Worm (Caenorhabditis elegans) whole organism, L2 larva: ENCODE results near the gene C02F5.2.

ENCODE experiments used
- C34F6.9 ChIP-seq: fragments of 150-350 bp; optimal IDR thresholded peaks from 2 replicates; lab custom pipeline; 2014; ENCODE audit warnings: missing biosample characterization, missing genetic modification characterization
- F13H6.1 ChIP-seq: sonication (generic microtip); optimal IDR thresholded peaks from 2 replicates; lab custom pipeline; 2016; ENCODE audit warnings: missing genetic modification characterization, missing compliant biosample characterization
- R02D3.7 ChIP-seq: fragments of 150-350 bp; optimal IDR thresholded peaks from 2 replicates; lab custom pipeline; 2014; ENCODE audit warnings: missing biosample characterization, missing genetic modification characterization
- Y55F3AM.14 ChIP-seq: fragments of 200-800 bp; sonication (Bioruptor generic); optimal IDR thresholded peaks from 2 replicates; lab custom pipeline; 2018; ENCODE audit warnings: mild to moderate bottlenecking, missing genetic modification characterization, missing compliant biosample characterization
- ZK546.5 ChIP-seq: sonication (generic microtip); optimal IDR thresholded peaks from 2 replicates; lab custom pipeline; 2017; ENCODE audit warnings: missing biosample characterization, missing genetic modification characterization
- alr-1 ChIP-seq: fragments of 150-350 bp; optimal IDR thresholded peaks from 2 replicates; lab custom pipeline; 2014; ENCODE audit warnings: missing biosample characterization, missing genetic modification characterization
- aly-2 ChIP-seq: fragments of 150-350 bp; optimal IDR thresholded peaks from 2 replicates; lab custom pipeline; 2014; ENCODE audit warnings: missing biosample characterization, missing genetic modification characterization
- ama-1 ChIP-seq: fragments of 150-350 bp; optimal IDR thresholded peaks from 2 replicates; lab custom pipeline; 2018; ENCODE audit warnings: inconsistent platforms
- blmp-1 ChIP-seq: sonication (generic microtip); optimal IDR thresholded peaks from 2 replicates; lab custom pipeline; 2017; ENCODE audit warnings: missing genetic modification characterization, mild to moderate bottlenecking, missing compliant biosample characterization, antibody characterized with exemption, moderate library complexity; ENCODE audit not compliant: insufficient read depth
- ceh-16 ChIP-seq: fragments of 150-350 bp; optimal IDR thresholded peaks from 2 replicates; lab custom pipeline; 2014; ENCODE audit warnings: missing biosample characterization, missing genetic modification characterization
- ceh-82 ChIP-seq: fragments of 150-350 bp; optimal IDR thresholded peaks from 2 replicates; lab custom pipeline; 2014; ENCODE audit warnings: missing biosample characterization, missing genetic modification characterization
- crh-2 ChIP-seq: sonication (generic microtip); optimal IDR thresholded peaks from 2 replicates; lab custom pipeline; 2017; ENCODE audit warnings: missing biosample characterization, missing genetic modification characterization
- dmd-4 ChIP-seq: sonication (generic microtip); optimal IDR thresholded peaks from 2 replicates; lab custom pipeline; 2017; ENCODE audit warnings: missing biosample characterization, missing genetic modification characterization
- elt-1 ChIP-seq: fragments of 150-350 bp; optimal IDR thresholded peaks from 2 replicates; lab custom pipeline; 2014; ENCODE audit warnings: missing biosample characterization, missing genetic modification characterization
- elt-3 ChIP-seq: sonication (generic microtip); optimal IDR thresholded peaks from 2 replicates; lab custom pipeline; 2017; ENCODE audit warnings: missing biosample characterization, missing genetic modification characterization
- fos-1 ChIP-seq: fragments of 150-350 bp; optimal IDR thresholded peaks from 2 replicates; lab custom pipeline; 2014; ENCODE audit warnings: missing biosample characterization, missing genetic modification characterization
- gmeb-1 ChIP-seq: fragments of 150-350 bp; optimal IDR thresholded peaks from 2 replicates; lab custom pipeline; 2014; ENCODE audit warnings: missing biosample characterization, missing genetic modification characterization
- lin-11 ChIP-seq: fragments of 150-350 bp; sonication (generic microtip); optimal IDR thresholded peaks from 2 replicates; lab custom pipeline; 2014; ENCODE audit warnings: missing biosample characterization, missing genetic modification characterization, inconsistent platforms, mixed read lengths
- lin-13 ChIP-seq: fragments of 150-350 bp; optimal IDR thresholded peaks from 2 replicates; lab custom pipeline; 2014; ENCODE audit warnings: missing biosample characterization, missing genetic modification reagents, missing genetic modification characterization
- lin-39 ChIP-seq: fragments of 150-350 bp; optimal IDR thresholded peaks from 2 replicates; lab custom pipeline; 2014; ENCODE audit warnings: missing biosample characterization, missing genetic modification reagents, missing genetic modification characterization
- lsy-2 ChIP-seq, 2 experiments: fragments of 150-350 bp in 1 of 2; sonication (generic microtip) in 1 of 2; optimal IDR thresholded peaks; 2 replicates each; lab custom pipeline; 2014 to 2017; ENCODE audit warnings: missing biosample characterization in 2 of 2, missing genetic modification characterization in 2 of 2
- mab-5 ChIP-seq: fragments of 150-350 bp; optimal IDR thresholded peaks from 2 replicates; lab custom pipeline; 2014; ENCODE audit warnings: missing biosample characterization, missing genetic modification characterization
- mbf-1 ChIP-seq: sonication (generic microtip); optimal IDR thresholded peaks from 2 replicates; lab custom pipeline; 2017; ENCODE audit warnings: missing biosample characterization, missing genetic modification characterization
- nhr-10 ChIP-seq: sonication (generic microtip); optimal IDR thresholded peaks from 2 replicates; lab custom pipeline; 2017; ENCODE audit warnings: missing biosample characterization, missing genetic modification characterization
- nhr-11 ChIP-seq: fragments of 150-350 bp; optimal IDR thresholded peaks from 2 replicates; lab custom pipeline; 2014; ENCODE audit warnings: missing biosample characterization, missing genetic modification characterization
- nhr-12 ChIP-seq: fragments of 150-350 bp; optimal IDR thresholded peaks from 2 replicates; lab custom pipeline; 2014; ENCODE audit warnings: missing biosample characterization, missing genetic modification characterization
- nhr-129 ChIP-seq: fragments of 150-350 bp; optimal IDR thresholded peaks from 2 replicates; lab custom pipeline; 2014; ENCODE audit warnings: missing biosample characterization, missing genetic modification characterization
- nhr-21 ChIP-seq: fragments of 150-350 bp; optimal IDR thresholded peaks from 2 replicates; lab custom pipeline; 2014; ENCODE audit warnings: missing biosample characterization, missing genetic modification characterization
- nhr-23 ChIP-seq: fragments of 150-350 bp; optimal IDR thresholded peaks from 2 replicates; lab custom pipeline; 2014; ENCODE audit warnings: missing biosample characterization, missing genetic modification reagents, missing genetic modification characterization
- nhr-237 ChIP-seq: fragments of 150-350 bp; optimal IDR thresholded peaks from 2 replicates; lab custom pipeline; 2014; ENCODE audit warnings: missing biosample characterization, missing genetic modification characterization
- nhr-25 ChIP-seq: fragments of 150-350 bp; sonication (generic microtip); optimal IDR thresholded peaks from 3 replicates; lab custom pipeline; 2014; ENCODE audit warnings: missing biosample characterization, missing genetic modification characterization
- nhr-6 ChIP-seq: fragments of 150-350 bp; optimal IDR thresholded peaks from 2 replicates; lab custom pipeline; 2014; ENCODE audit warnings: missing biosample characterization, missing genetic modification characterization
- nhr-77 ChIP-seq: fragments of 150-350 bp; optimal IDR thresholded peaks from 2 replicates; lab custom pipeline; 2014; ENCODE audit warnings: missing biosample characterization, missing genetic modification characterization
- peb-1 ChIP-seq: fragments of 150-350 bp; optimal IDR thresholded peaks from 2 replicates; lab custom pipeline; 2014; ENCODE audit warnings: missing biosample characterization, missing genetic modification characterization
- sem-4 ChIP-seq: fragments of 150-350 bp; optimal IDR thresholded peaks from 2 replicates; lab custom pipeline; 2014; ENCODE audit warnings: missing biosample characterization, missing genetic modification reagents, missing genetic modification characterization
- skn-1 ChIP-seq: sonication (generic microtip); optimal IDR thresholded peaks from 2 replicates; lab custom pipeline; 2017; ENCODE audit warnings: missing biosample characterization, missing genetic modification characterization
- sma-3 ChIP-seq: sonication (generic microtip); optimal IDR thresholded peaks from 2 replicates; lab custom pipeline; 2016; ENCODE audit warnings: missing genetic modification reagents, missing genetic modification characterization, missing compliant biosample characterization
- sma-9 ChIP-seq, 2 experiments: fragments of 150-350 bp in 1 of 2; sonication (generic microtip) in 1 of 2; optimal IDR thresholded peaks; 2 replicates each; lab custom pipeline; 2014 to 2016; ENCODE audit warnings: missing genetic modification characterization in 2 of 2, mild to moderate bottlenecking in 1 of 2, missing biosample characterization in 1 of 2, missing compliant biosample characterization in 1 of 2, missing genetic modification reagents in 1 of 2, moderate library complexity in 1 of 2
- snpc-4 ChIP-seq: fragments of 150-350 bp; optimal IDR thresholded peaks from 2 replicates; lab custom pipeline; 2014; ENCODE audit warnings: missing biosample characterization, missing genetic modification characterization
- unc-39 ChIP-seq: fragments of 150-350 bp; optimal IDR thresholded peaks from 2 replicates; lab custom pipeline; 2014; ENCODE audit warnings: missing biosample characterization, missing genetic modification characterization
- unc-55 ChIP-seq: fragments of 150-350 bp; sonication (generic microtip); optimal IDR thresholded peaks from 3 replicates; lab custom pipeline; 2014; ENCODE audit warnings: missing biosample characterization, missing genetic modification reagents, missing genetic modification characterization
- unc-62 ChIP-seq: fragments of 150-350 bp; optimal IDR thresholded peaks from 2 replicates; lab custom pipeline; 2014; ENCODE audit warnings: missing biosample characterization, missing genetic modification reagents, missing genetic modification characterization
- zag-1 ChIP-seq: fragments of 150-350 bp; optimal IDR thresholded peaks from 2 replicates; lab custom pipeline; 2014; ENCODE audit warnings: missing biosample characterization, missing genetic modification characterization
- ztf-1 ChIP-seq: fragments of 200-800 bp; sonication (Bioruptor generic); conservative IDR thresholded peaks from 2 replicates; pipeline ENCODE4 v1.3.6; 2022; ENCODE audit warnings: missing genetic modification characterization, missing compliant biosample characterization
- ztf-11 ChIP-seq: sonication (generic microtip); optimal IDR thresholded peaks from 2 replicates; lab custom pipeline; 2017; ENCODE audit warnings: missing biosample characterization, missing genetic modification characterization
- ztf-4 ChIP-seq: fragments of 150-350 bp; optimal IDR thresholded peaks from 2 replicates; lab custom pipeline; 2014; ENCODE audit warnings: missing biosample characterization, missing genetic modification characterization

Gene C02F5.2

DNA sequence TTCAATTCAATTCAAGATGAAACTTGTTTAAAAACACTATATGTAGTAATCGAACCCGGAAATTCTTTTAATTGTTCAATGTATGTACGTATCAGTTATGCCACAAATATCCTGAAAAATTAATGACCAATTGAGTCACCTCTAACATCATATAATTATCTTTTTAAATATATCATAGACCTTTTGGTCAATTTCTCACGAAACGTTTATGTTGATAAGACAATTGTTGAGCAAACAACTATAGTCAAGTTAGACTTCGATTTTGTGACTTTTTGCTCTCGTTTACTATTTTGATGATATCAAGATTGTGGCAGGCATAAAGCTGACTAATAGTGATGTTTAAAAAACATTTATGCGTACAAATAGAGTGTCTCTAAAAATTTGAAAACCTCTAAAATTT is 9.2 kb upstream of the C02F5.2 start:
- TF ChIP-seq nhr-10 (tag; lab: Kevin White, UChicago) (no peak), nhr-25 (tag; lab: Kevin White, UChicago) (no peak), peb-1 (tag; lab: Kevin White, UChicago) (no peak), fos-1 (tag; lab: Kevin White, UChicago) (peak; percentile 93), nhr-77 (tag; lab: Kevin White, UChicago) (no peak), crh-2 (no peak), lin-13 (GFP tag; lab: Kevin White, UChicago) (no peak), snpc-4 (tag; lab: Kevin White, UChicago) (no peak)

ce11 chrIII:8240948-8241347 is 8.5 kb upstream of the C02F5.2 start:
- no peak for TF ChIP-seq nhr-6 (tag; lab: Kevin White, UChicago)
- no peak for TF ChIP-seq skn-1 (tag; lab: Kevin White, UChicago)
- no peak for TF ChIP-seq ztf-11 (tag; lab: Kevin White, UChicago)
- no peak for TF ChIP-seq mab-5 (tag; lab: Kevin White, UChicago)
- TF ChIP-seq ama-1 (lab: Kevin White, UChicago): no peak
- no peak for TF ChIP-seq nhr-21 (tag; lab: Kevin White, UChicago)
- no peak for TF ChIP-seq aly-2 (tag; lab: Kevin White, UChicago)
- TF ChIP-seq elt-3 (tag; lab: Kevin White, UChicago): no peak
- TF ChIP-seq elt-1 (tag; lab: Kevin White, UChicago): no peak
- TF ChIP-seq lin-11 (tag; lab: Kevin White, UChicago): no peak
- no peak for TF ChIP-seq sem-4 (tag; lab: Kevin White, UChicago)
- no peak for TF ChIP-seq F13H6.1
- no peak for TF ChIP-seq zag-1 (tag; lab: Kevin White, UChicago)
- TF ChIP-seq nhr-12 (tag; lab: Kevin White, UChicago): no peak
- no peak for TF ChIP-seq mbf-1
- TF ChIP-seq nhr-25 (tag; lab: Kevin White, UChicago): no peak
- no peak for TF ChIP-seq unc-55
- TF ChIP-seq lin-39: no peak
- TF ChIP-seq Y55F3AM.14: no peak
- TF ChIP-seq nhr-237 (tag; lab: Kevin White, UChicago): no peak

DNA sequence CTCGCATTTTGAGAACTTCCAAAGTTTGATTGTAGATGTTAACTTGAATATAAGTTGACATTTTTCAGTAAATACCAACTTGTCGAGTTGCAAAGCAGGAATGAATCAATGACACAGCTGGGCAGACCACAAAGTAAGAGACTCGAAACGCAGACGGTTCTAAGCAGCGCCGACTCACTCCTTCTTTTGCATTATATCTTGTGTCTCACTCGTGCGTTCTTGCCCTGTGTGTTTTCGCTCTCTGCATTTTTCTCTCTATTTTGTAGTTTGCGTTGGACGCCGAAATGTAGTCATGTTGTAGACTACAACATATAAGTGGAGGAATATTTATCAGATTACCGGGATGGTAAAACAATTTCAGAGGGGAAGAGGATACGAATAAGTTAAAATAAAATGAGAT is 6.6 kb upstream of the C02F5.2 start, which contains the start of gene C02F5.12:
Gene C02F5.12 (minus strand): TSS at position 221 of the 400 bp plus-strand sequence.
- TF ChIP-seq skn-1 (tag; lab: Kevin White, UChicago) (no peak), lin-39 (no peak), crh-2 (peak; percentile 10), Y55F3AM.14 (no peak), alr-1 (tag; lab: Kevin White, UChicago) (no peak), nhr-21 (tag; lab: Kevin White, UChicago) (no peak), lin-11 (tag; lab: Kevin White, UChicago) (no peak), gmeb-1 (tag; lab: Kevin White, UChicago) (no peak), nhr-129 (tag; lab: Kevin White, UChicago) (peak; percentile 51), ZK546.5 (tag; lab: Kevin White, UChicago) (no peak), nhr-77 (tag; lab: Kevin White, UChicago) (no peak), sma-3 (GFP tag; lab: Kevin White, UChicago) (peak; percentile 0), zag-1 (tag; lab: Kevin White, UChicago) (no peak), lsy-2 (tag; optimal IDR thresholded peaks at IDR 0.05; lab: Kevin White, UChicago) (peak in 1 of 2 experiments; percentile 44), fos-1 (tag; lab: Kevin White, UChicago) (peak; percentile 38), F13H6.1 (peak; percentile 20), lin-13 (GFP tag; lab: Kevin White, UChicago) (peak; percentile 8), unc-62 (GFP tag; lab: Kevin White, UChicago) (no peak), nhr-12 (tag; lab: Kevin White, UChicago) (no peak), ceh-16 (tag; lab: Kevin White, UChicago) (no peak), R02D3.7 (tag; lab: Kevin White, UChicago) (no peak), nhr-237 (tag; lab: Kevin White, UChicago) (no peak), dmd-4 (tag; lab: Kevin White, UChicago) (no peak), snpc-4 (tag; lab: Kevin White, UChicago) (no peak), nhr-25 (tag; lab: Kevin White, UChicago) (no peak), blmp-1 (no peak), nhr-10 (tag; lab: Kevin White, UChicago) (no peak), elt-3 (tag; lab: Kevin White, UChicago) (no peak), ztf-1 (GFP tag; lab: Robert Waterston, UW) (no peak), C34F6.9 (peak; percentile 43), ama-1 (lab: Kevin White, UChicago) (no peak), nhr-23 (no peak), nhr-11 (tag; lab: Kevin White, UChicago) (no peak), ztf-11 (tag; lab: Kevin White, UChicago) (no peak), sem-4 (tag; lab: Kevin White, UChicago) (no peak), unc-55 (no peak), unc-39 (tag; lab: Kevin White, UChicago) (no peak), sma-9 (GFP tag; optimal IDR thresholded peaks at IDR 0.05; lab: Kevin White, UChicago) (peak; percentile 7), sma-9 (tag; optimal IDR thresholded peaks at IDR 0.05; lab: Kevin White, UChicago) (no peak), mbf-1 (no peak), aly-2 (tag; lab: Kevin White, UChicago) (no peak), nhr-6 (tag; lab: Kevin White, UChicago) (no peak), peb-1 (tag; lab: Kevin White, UChicago) (no peak), ceh-82 (tag; lab: Kevin White, UChicago) (no peak), ztf-4 (tag; lab: Kevin White, UChicago) (no peak), elt-1 (tag; lab: Kevin White, UChicago) (no peak)
